Fruit fly (Drosophila melanogaster) whole organism, embryonic: ENCODE data around the gene Trpgamma.

Source experiments
- B-H2 ChIP-seq: fragments of 200-800 bp; sonication (Bioruptor generic); optimal IDR thresholded peaks from 2 replicates; lab custom pipeline; 2018; ENCODE audit warnings: missing biosample characterization, mild to moderate bottlenecking, missing genetic modification characterization
- CG12104 ChIP-seq: fragments of 200-800 bp; sonication (Bioruptor generic); optimal IDR thresholded peaks from 3 replicates; lab custom pipeline; 2016; ENCODE audit warnings: missing biosample characterization, missing genetic modification characterization
- CG12155 ChIP-seq: fragments of 200-800 bp; sonication (Bioruptor generic); optimal IDR thresholded peaks from 3 replicates; lab custom pipeline; 2016; ENCODE audit warnings: missing biosample characterization, missing genetic modification characterization
- CG12219 ChIP-seq: fragments of 200-800 bp; sonication (Bioruptor generic); optimal IDR thresholded peaks from 3 replicates; lab custom pipeline; 2018; ENCODE audit warnings: missing biosample characterization, mild to moderate bottlenecking, missing genetic modification characterization
- CG12942 ChIP-seq: fragments of 200-800 bp; sonication (Bioruptor generic); optimal IDR thresholded peaks from 3 replicates; lab custom pipeline; 2016; ENCODE audit warnings: missing biosample characterization, missing genetic modification characterization
- CG13296 ChIP-seq: fragments of 200-800 bp; sonication (Bioruptor generic); optimal IDR thresholded peaks from 3 replicates; lab custom pipeline; 2018; ENCODE audit warnings: missing biosample characterization, mild to moderate bottlenecking, missing genetic modification characterization
- CG13894 ChIP-seq: fragments of 200-800 bp; sonication (Bioruptor generic); optimal IDR thresholded peaks from 3 replicates; lab custom pipeline; 2018; ENCODE audit warnings: missing biosample characterization, mild to moderate bottlenecking, missing genetic modification characterization, moderate library complexity
- CG14860 ChIP-seq: fragments of 200-800 bp; sonication (Bioruptor generic); IDR thresholded peaks from 3 replicates; pipeline ENCODE4 v1.3.6; 2022; ENCODE audit warnings: missing biosample characterization, missing genetic modification characterization; ENCODE audit not compliant: partially characterized antibody
- CG1647 ChIP-seq: fragments of 200-800 bp; sonication (Bioruptor generic); optimal IDR thresholded peaks from 3 replicates; lab custom pipeline; 2016; ENCODE audit warnings: missing biosample characterization, missing genetic modification characterization
- CG16813 ChIP-seq: fragments of 200-800 bp; sonication (Bioruptor generic); IDR thresholded peaks from 3 replicates; pipeline ENCODE4 v1.3.6; 2022; ENCODE audit warnings: missing biosample characterization, missing genetic modification characterization; ENCODE audit not compliant: partially characterized antibody
- CG16815 ChIP-seq: fragments of 200-800 bp; sonication (Bioruptor generic); optimal IDR thresholded peaks from 3 replicates; lab custom pipeline; 2017; ENCODE audit warnings: missing biosample characterization, mild to moderate bottlenecking, missing genetic modification characterization
- CG17829 ChIP-seq: fragments of 200-800 bp; optimal IDR thresholded peaks from 2 replicates; lab custom pipeline; 2019; ENCODE audit warnings: missing biosample characterization, mild to moderate bottlenecking, missing genetic modification characterization, moderate library complexity
- CG18764 ChIP-seq: fragments of 200-800 bp; sonication (Bioruptor generic); optimal IDR thresholded peaks from 3 replicates; lab custom pipeline; 2016; ENCODE audit warnings: missing biosample characterization, missing genetic modification characterization
- CG2678 ChIP-seq: fragments of 200-800 bp; sonication (Bioruptor generic); optimal IDR thresholded peaks from 3 replicates; lab custom pipeline; 2019; ENCODE audit warnings: missing biosample characterization, mild to moderate bottlenecking, missing genetic modification characterization, moderate library complexity
- CG2712 ChIP-seq: fragments of 200-800 bp; optimal IDR thresholded peaks from 3 replicates; lab custom pipeline; 2019; ENCODE audit warnings: missing biosample characterization, mild to moderate bottlenecking, missing genetic modification characterization, moderate library complexity
- CG30403 ChIP-seq: fragments of 200-800 bp; sonication (Bioruptor generic); optimal IDR thresholded peaks from 3 replicates; lab custom pipeline; 2016; ENCODE audit warnings: missing biosample characterization, missing genetic modification characterization
- CG32532 ChIP-seq: fragments of 200-800 bp; sonication (Bioruptor generic); IDR thresholded peaks from 2 replicates; pipeline ENCODE4 v1.3.6; 2022; ENCODE audit warnings: missing biosample characterization, missing genetic modification characterization
- CG3407 ChIP-seq: fragments of 200-800 bp; sonication (Bioruptor generic); optimal IDR thresholded peaks from 2 replicates; lab custom pipeline; 2018; ENCODE audit warnings: missing biosample characterization, mild to moderate bottlenecking, missing genetic modification characterization
- CG6254 ChIP-seq: fragments of 200-800 bp; sonication (Bioruptor generic); optimal IDR thresholded peaks from 3 replicates; lab custom pipeline; 2017; ENCODE audit warnings: mild to moderate bottlenecking, missing biosample characterization, missing genetic modification reagents, missing genetic modification characterization
- CG6272 ChIP-seq: fragments of 200-800 bp; sonication (Bioruptor generic); IDR thresholded peaks from 2 replicates; pipeline ENCODE4 v1.3.6; 2022; ENCODE audit warnings: missing biosample characterization, missing genetic modification characterization
- CG6813 ChIP-seq: fragments of 200-800 bp; sonication (Bioruptor generic); optimal IDR thresholded peaks from 2 replicates; lab custom pipeline; 2017; ENCODE audit warnings: missing biosample characterization, missing genetic modification characterization, mild to moderate bottlenecking, moderate library complexity, missing genetic modification reagents
- CG7357 ChIP-seq: fragments of 200-800 bp; sonication (Bioruptor generic); IDR thresholded peaks from 3 replicates; pipeline ENCODE4 v1.3.6; 2022; ENCODE audit warnings: missing biosample characterization, missing genetic modification characterization
- CG9727 ChIP-seq: fragments of 200-800 bp; sonication (Bioruptor generic); optimal IDR thresholded peaks from 3 replicates; lab custom pipeline; 2017; ENCODE audit warnings: missing biosample characterization, mild to moderate bottlenecking, missing genetic modification characterization
- Dad ChIP-seq: fragments of 200-800 bp; sonication (Bioruptor generic); optimal IDR thresholded peaks from 3 replicates; lab custom pipeline; 2016; ENCODE audit warnings: missing biosample characterization, missing genetic modification characterization
- H2.0 ChIP-seq: fragments of 200-800 bp; sonication (Bioruptor generic); IDR thresholded peaks from 2 replicates; pipeline ENCODE4 v1.3.6; 2022; ENCODE audit warnings: missing biosample characterization, missing genetic modification characterization
- Hmx ChIP-seq: fragments of 200-800 bp; sonication (Bioruptor generic); optimal IDR thresholded peaks from 2 replicates; lab custom pipeline; 2016; ENCODE audit warnings: missing biosample characterization, missing genetic modification characterization
- MTF-1 ChIP-seq: fragments of 200-800 bp; sonication (Bioruptor generic); optimal IDR thresholded peaks from 2 replicates; lab custom pipeline; 2018; ENCODE audit warnings: missing biosample characterization, mild to moderate bottlenecking, missing genetic modification characterization, borderline replicate concordance
- Nf-YC ChIP-seq: fragments of 200-800 bp; optimal IDR thresholded peaks from 3 replicates; lab custom pipeline; 2019; ENCODE audit warnings: missing biosample characterization, mild to moderate bottlenecking, missing genetic modification characterization, moderate library complexity
- PHDP ChIP-seq: fragments of 200-800 bp; sonication (Bioruptor generic); optimal IDR thresholded peaks from 3 replicates; lab custom pipeline; 2018; ENCODE audit warnings: missing biosample characterization, mild to moderate bottlenecking, missing genetic modification characterization, moderate library complexity
- Rfx ChIP-seq: fragments of 200-800 bp; sonication (Bioruptor generic); IDR thresholded peaks from 2 replicates; pipeline ENCODE4 v1.3.6; 2022; ENCODE audit warnings: missing biosample characterization, missing genetic modification characterization
- Sox100B ChIP-seq: fragments of 200-800 bp; sonication (Bioruptor generic); optimal IDR thresholded peaks from 3 replicates; lab custom pipeline; 2018; ENCODE audit warnings: missing biosample characterization, mild to moderate bottlenecking, missing genetic modification characterization
- Tbp ChIP-seq: fragments of >200 bp; optimal IDR thresholded peaks from 2 replicates; lab custom pipeline; 2018; ENCODE audit warnings: missing biosample characterization, missing genetic modification characterization
- ac ChIP-seq: fragments of 200-800 bp; sonication (Bioruptor generic); optimal IDR thresholded peaks from 3 replicates; lab custom pipeline; 2017; ENCODE audit warnings: missing biosample characterization, mild to moderate bottlenecking, missing genetic modification characterization
- cato ChIP-seq: fragments of 200-800 bp; sonication (Bioruptor generic); optimal IDR thresholded peaks from 2 replicates; lab custom pipeline; 2016; ENCODE audit warnings: missing biosample characterization, missing genetic modification characterization, borderline replicate concordance
- cg ChIP-seq: fragments of 200-800 bp; sonication (Bioruptor generic); optimal IDR thresholded peaks from 3 replicates; lab custom pipeline; 2019; ENCODE audit warnings: missing biosample characterization, mild to moderate bottlenecking, missing genetic modification characterization, moderate library complexity
- corto ChIP-seq: fragments of 200-800 bp; sonication (Bioruptor generic); optimal IDR thresholded peaks from 2 replicates; lab custom pipeline; 2016; ENCODE audit warnings: missing biosample characterization, mild to moderate bottlenecking, missing genetic modification characterization, moderate library complexity
- dati ChIP-seq: fragments of 200-800 bp; sonication (Bioruptor generic); IDR thresholded peaks from 2 replicates; pipeline ENCODE4 v1.3.6; 2022; ENCODE audit warnings: missing biosample characterization, missing genetic modification characterization
- dm ChIP-seq: fragments of 200-800 bp; sonication (Bioruptor generic); optimal IDR thresholded peaks from 3 replicates; lab custom pipeline; 2016; ENCODE audit warnings: missing biosample characterization, missing genetic modification characterization
- dpn ChIP-seq, 2 experiments: fragments of 200-800 bp; sonication (Bioruptor generic); optimal IDR thresholded peaks; 3 replicates each; lab custom pipeline; 2016; ENCODE audit warnings: missing biosample characterization in 2 of 2, missing genetic modification characterization in 2 of 2
- eyg ChIP-seq: fragments of 200-800 bp; sonication (Bioruptor generic); optimal IDR thresholded peaks from 3 replicates; lab custom pipeline; 2016; ENCODE audit warnings: missing biosample characterization, missing genetic modification characterization
- lov ChIP-seq, 2 experiments: fragments of 200-800 bp in 1 of 2; fragments of >200 bp in 1 of 2; sonication (Bioruptor generic) in 1 of 2; IDR thresholded peaks in 1 of 2; optimal IDR thresholded peaks in 1 of 2; 2 replicates in 1 of 2; 3 replicates in 1 of 2; pipeline versions ENCODE4 v1.3.6 to Lab custom; 2017 to 2022; ENCODE audit warnings: missing biosample characterization in 1 of 2, missing genetic modification characterization in 1 of 2
- mld ChIP-seq: fragments of 200-800 bp; sonication (Bioruptor generic); IDR thresholded peaks from 3 replicates; pipeline ENCODE4 v1.3.6; 2022; ENCODE audit warnings: missing biosample characterization, missing genetic modification characterization; ENCODE audit not compliant: partially characterized antibody
- nom ChIP-seq: fragments of 200-800 bp; sonication (Bioruptor generic); optimal IDR thresholded peaks from 2 replicates; lab custom pipeline; 2017; ENCODE audit warnings: missing biosample characterization, missing genetic modification characterization, mild to moderate bottlenecking, moderate library complexity, missing genetic modification reagents
- repo ChIP-seq: fragments of 200-800 bp; sonication (Bioruptor generic); optimal IDR thresholded peaks from 2 replicates; lab custom pipeline; 2016; ENCODE audit warnings: missing biosample characterization, missing genetic modification characterization
- slou ChIP-seq: fragments of 200-800 bp; sonication (Bioruptor generic); optimal IDR thresholded peaks from 3 replicates; lab custom pipeline; 2016; ENCODE audit warnings: missing biosample characterization, missing genetic modification characterization
- so ChIP-seq: fragments of 200-800 bp; sonication (Bioruptor generic); IDR thresholded peaks from 3 replicates; pipeline ENCODE4 v1.3.6; 2022; ENCODE audit warnings: missing biosample characterization, missing genetic modification characterization
- tap ChIP-seq: fragments of 200-800 bp; optimal IDR thresholded peaks from 3 replicates; lab custom pipeline; 2019; ENCODE audit warnings: missing biosample characterization, mild to moderate bottlenecking, missing genetic modification characterization, moderate library complexity

The Trpgamma gene

DNA sequence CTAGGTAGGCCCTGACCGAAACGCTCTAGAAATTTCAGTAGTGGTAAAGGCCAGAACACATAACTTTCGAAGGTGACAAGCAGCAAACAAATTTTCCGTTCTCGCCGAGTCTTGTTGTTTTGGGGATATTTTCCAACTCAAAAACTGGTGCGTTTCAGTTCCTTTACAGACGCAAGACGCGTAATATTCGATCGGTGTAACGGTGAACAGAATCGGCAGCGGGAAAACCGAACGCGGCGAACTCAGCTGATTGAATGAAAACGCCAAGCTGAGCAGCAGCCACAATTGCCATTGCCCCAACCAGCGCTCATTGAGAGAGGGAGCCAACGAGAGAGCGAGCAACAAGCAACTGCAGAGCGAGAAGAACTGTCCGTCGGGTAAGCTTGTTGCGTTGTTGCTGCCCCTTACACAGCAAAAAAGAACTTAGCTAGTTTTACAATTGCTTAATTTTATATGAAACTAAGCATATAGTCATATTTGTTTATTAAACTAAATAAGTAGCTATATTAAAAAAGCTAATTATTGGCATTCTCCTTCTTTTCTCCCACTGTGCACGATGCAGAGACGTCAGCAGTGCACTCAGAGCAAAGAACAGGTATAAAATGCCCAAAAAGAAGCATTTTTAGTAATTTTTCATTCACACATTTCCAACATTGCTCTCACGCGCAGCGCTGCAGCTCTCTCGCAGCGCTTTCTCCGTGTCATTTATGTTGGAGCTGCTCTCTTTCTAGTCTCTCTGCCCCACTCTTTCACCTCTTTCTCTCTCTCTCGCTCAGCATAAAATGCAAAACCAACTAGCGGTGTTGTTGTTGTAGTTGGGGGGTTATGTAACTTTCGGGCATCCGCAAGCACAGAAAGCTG lies 39.6 kb upstream of the Trpgamma start, which contains the start of the genes Cyt-c-d and CG31808 (continued):
- TF ChIP-seq Dad (peak; percentile 91), CG12155 (GFP tag; lab: Kevin White, UChicago) (peak; percentile 93), CG14860 (GFP tag; lab: Robert Waterston, UW) (0 out of 3 replicates have a peak, but pooled peaks have one; percentile 12), Nf-YC (tag; lab: Kevin White, UChicago) (peak; percentile 83), CG6813 (GFP tag; lab: Kevin White, UChicago) (peak; percentile 96), MTF-1 (GFP tag; lab: Kevin White, UChicago) (peak; percentile 86), Hmx (GFP tag; lab: Kevin White, UChicago) (peak; percentile 85), CG16815 (GFP tag; lab: Kevin White, UChicago) (peak; percentile 93), eyg (GFP tag; lab: Kevin White, UChicago) (peak; percentile 83), cg (GFP tag; lab: Kevin White, UChicago) (peak; percentile 28), corto (GFP tag; lab: Kevin White, UChicago) (peak; percentile 89), B-H2 (peak; percentile 63), CG2712 (tag; lab: Kevin White, UChicago) (peak; percentile 98), CG13296 (GFP tag; lab: Kevin White, UChicago) (peak; percentile 95), CG3407 (GFP tag; lab: Kevin White, UChicago) (peak; percentile 96), CG1647 (GFP tag; lab: Kevin White, UChicago) (peak; percentile 86), cato (GFP tag; lab: Kevin White, UChicago) (peak; percentile 95), nom (GFP tag; lab: Kevin White, UChicago) (peak; percentile 89), CG12219 (GFP tag; lab: Kevin White, UChicago) (peak; percentile 97), tap (tag; lab: Kevin White, UChicago) (peak; percentile 97), CG9727 (GFP tag; lab: Kevin White, UChicago) (peak; percentile 94), dm (GFP tag; lab: Kevin White, UChicago) (peak; percentile 86), CG16813 (0 out of 3 replicates have a peak, but pooled peaks have one; percentile 31), ac (peak; percentile 79), CG18764 (GFP tag; lab: Kevin White, UChicago) (peak; percentile 94), CG17829 (tag; lab: Kevin White, UChicago) (peak; percentile 98), CG7357 (GFP tag; lab: Robert Waterston, UW) (peak; percentile 91), repo (peak; percentile 88), CG30403 (GFP tag; lab: Kevin White, UChicago) (peak; percentile 98), CG13894 (tag; lab: Kevin White, UChicago) (peak; percentile 2), H2.0 (GFP tag; lab: Robert Waterston, UW) (peak; percentile 97), so (peak; percentile 97), CG12104 (GFP tag; lab: Kevin White, UChicago) (peak; percentile 95), dati (GFP tag; lab: Robert Waterston, UW) (peak; percentile 90), Rfx (peak; percentile 94), CG2678 (tag; lab: Kevin White, UChicago) (peak; percentile 97), PHDP (peak; percentile 98), Sox100B (GFP tag; lab: Kevin White, UChicago) (peak; percentile 96), CG6254 (GFP tag; lab: Kevin White, UChicago) (peak; percentile 96), CG6272 (GFP tag; lab: Robert Waterston, UW) (peak; percentile 96), mld (GFP tag; lab: Robert Waterston, UW) (no peak), dpn (GFP tag; optimal IDR thresholded peaks at IDR 0.05; lab: Kevin White, UChicago) (peak; percentile 95 to 97), CG32532 (GFP tag; lab: Robert Waterston, UW) (peak; percentile 94), CG12942 (GFP tag; lab: Kevin White, UChicago) (peak; percentile 95), Tbp (no peak), lov (optimal IDR thresholded peaks at IDR 0.05; lab: Kevin White, UChicago) (no peak), lov (GFP tag; IDR thresholded peaks at IDR 0.05; lab: Robert Waterston, UW) (peak; percentile 96), slou (GFP tag; lab: Kevin White, UChicago) (peak; percentile 91)
